Worm (Caenorhabditis elegans): Measurements from ENCODE around the gene mpdu-1.

DNA sequence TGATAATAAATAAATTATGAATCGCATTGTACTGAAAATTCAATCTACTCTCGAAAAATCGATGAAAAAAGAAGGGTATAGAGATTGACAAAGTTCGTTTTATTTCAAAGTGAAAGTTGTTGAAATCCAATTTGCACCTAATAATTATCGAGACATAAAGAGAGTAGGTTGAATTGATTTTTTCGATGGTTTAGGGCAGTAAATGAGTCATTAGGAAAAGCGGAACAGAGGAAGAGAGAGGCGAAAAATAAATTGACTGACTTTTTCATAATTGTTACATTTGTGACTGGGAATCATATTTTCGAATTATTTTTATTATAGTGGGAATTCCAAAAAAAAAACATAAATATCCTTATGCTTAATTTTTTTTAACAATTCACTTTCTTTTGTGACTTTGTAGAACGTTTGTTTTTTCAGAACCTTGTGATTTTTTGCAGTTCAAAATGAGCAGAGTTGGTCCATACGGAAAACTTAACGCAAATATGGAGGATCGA, 35.4 kb upstream of the mpdu-1 start, which contains the start of the genes pho-6 and F52E1.3:
- no peak for TF ChIP-seq mdl-1 (tag; optimal IDR thresholded peaks at IDR 0.05)
- TF ChIP-seq lin-39 (tag; optimal IDR thresholded peaks at IDR 0.05) = no peak
- TF ChIP-seq ceh-82 (tag; optimal IDR thresholded peaks at IDR 0.05) = no peak
- TF ChIP-seq skn-1 (tag; optimal IDR thresholded peaks at IDR 0.05) = no peak
- no peak for TF ChIP-seq jun-1 (tag; optimal IDR thresholded peaks at IDR 0.05)
- TF ChIP-seq pqm-1 (tag; optimal IDR thresholded peaks at IDR 0.05) = no peak

Measured in whole organism, L3 larva.